Fruit fly (Drosophila melanogaster): ENCODE data around the gene chinmo.

The chinmo gene

DNA sequence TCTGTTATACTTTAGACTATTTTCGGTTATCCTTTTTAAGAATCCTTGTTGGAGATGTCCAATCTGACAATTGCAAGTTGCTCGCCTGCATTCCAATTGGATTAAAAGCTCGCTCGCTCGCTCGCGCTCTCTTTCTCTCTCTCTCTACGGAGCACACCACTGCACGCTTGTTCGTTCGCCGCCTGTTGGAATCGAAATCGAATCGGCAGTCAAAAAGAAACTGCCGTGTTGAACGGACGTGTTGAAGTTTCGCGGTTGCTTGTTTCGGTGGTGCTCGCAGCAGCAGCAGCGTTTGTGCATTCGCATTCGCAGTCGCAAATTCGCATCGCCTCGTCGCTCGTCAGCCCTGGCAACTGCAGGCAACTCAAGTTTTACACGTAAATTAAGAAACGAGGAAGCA is at the start of gene chinmo (continued):
- TF ChIP-seq knrl (GFP tag; IDR thresholded peaks at IDR 0.05; ENCODE audit: partially characterized antibody) (no peak), Hmr (GFP tag; optimal IDR thresholded peaks at IDR 0.05) (peak; percentile 16), Rfx (GFP tag; IDR thresholded peaks at IDR 0.05) (peak; percentile 40; the same call in 1 of the 2 replicates), tna (GFP tag; IDR thresholded peaks at IDR 0.05; ENCODE audit: partially characterized antibody) (no peak), PHDP (tag; optimal IDR thresholded peaks at IDR 0.05) (no peak), CG7556 (GFP tag; optimal IDR thresholded peaks at IDR 0.05) (no peak), hbn (GFP tag; IDR thresholded peaks at IDR 0.05; ENCODE audit: partially characterized antibody) (no peak), CG17568 (GFP tag; optimal IDR thresholded peaks at IDR 0.05) (no peak), pum (GFP tag; optimal IDR thresholded peaks at IDR 0.05) (no peak), Med (GFP tag) (peak; percentile 90), Jarid2 (GFP tag; optimal IDR thresholded peaks at IDR 0.05) (peak; percentile 95), CG17385 (GFP tag; optimal IDR thresholded peaks at IDR 0.05) (peak; percentile 50), CG13424 (tag; optimal IDR thresholded peaks at IDR 0.05) (no peak), Usf (GFP tag; optimal IDR thresholded peaks at IDR 0.05) (no peak), pb (GFP tag; optimal IDR thresholded peaks at IDR 0.05) (no peak), CG10274 (GFP tag; optimal IDR thresholded peaks at IDR 0.05) (no peak), corto (GFP tag; optimal IDR thresholded peaks at IDR 0.05) (no peak), CG1602 (GFP tag; optimal IDR thresholded peaks at IDR 0.05) (no peak), CG14667 (GFP tag; IDR thresholded peaks at IDR 0.05) (no peak), Oaz (GFP tag; IDR thresholded peaks at IDR 0.05) (no peak), repo (GFP tag; optimal IDR thresholded peaks at IDR 0.05) (no peak), CG10654 (GFP tag; optimal IDR thresholded peaks at IDR 0.05) (no peak), dmrt11E (tag; optimal IDR thresholded peaks at IDR 0.05) (no peak), CG10431 (GFP tag; optimal IDR thresholded peaks at IDR 0.05) (no peak), CG6683 (GFP tag; optimal IDR thresholded peaks at IDR 0.05) (no peak), Hr3 (GFP tag; optimal IDR thresholded peaks at IDR 0.05) (no peak), NC2β (GFP tag; optimal IDR thresholded peaks at IDR 0.05) (no peak), CG8290 (GFP tag; optimal IDR thresholded peaks at IDR 0.05) (no peak), CG8290 (tag; optimal IDR thresholded peaks at IDR 0.05) (peak in 1 of 2 experiments; percentile 67), CG12155 (GFP tag; optimal IDR thresholded peaks at IDR 0.05) (no peak), CG8359 (GFP tag; optimal IDR thresholded peaks at IDR 0.05; ENCODE audit: borderline replicate concordance) (no peak), sc (optimal IDR thresholded peaks at IDR 0.05) (no peak), sc (GFP tag; optimal IDR thresholded peaks at IDR 0.05) (no peak), tin (GFP tag; optimal IDR thresholded peaks at IDR 0.05) (no peak), ac (GFP tag; optimal IDR thresholded peaks at IDR 0.05) (no peak), Max (GFP tag; optimal IDR thresholded peaks at IDR 0.05) (no peak), unc-4 (GFP tag; IDR thresholded peaks at IDR 0.05; ENCODE audit: partially characterized antibody) (0 out of 2 replicates have a peak, but pooled peaks have one; percentile 31), CG31441 (GFP tag; IDR thresholded peaks at IDR 0.05) (no peak), Hr78 (GFP tag; optimal IDR thresholded peaks at IDR 0.05) (no peak), Dip2 (GFP tag; IDR thresholded peaks at IDR 0.05) (no peak), onecut (GFP tag; IDR thresholded peaks at IDR 0.05) (peak; percentile 23; the same call in 1 of the 2 replicates), lov (optimal IDR thresholded peaks at IDR 0.05) (no peak), lov (GFP tag; IDR thresholded peaks at IDR 0.05) (no peak), HLH54F (GFP tag; optimal IDR thresholded peaks at IDR 0.05) (no peak), mam (GFP tag; optimal IDR thresholded peaks at IDR 0.05) (no peak), Awh (GFP tag; IDR thresholded peaks at IDR 0.05) (peak; percentile 60; the same call in 1 of the 2 replicates), CG7987 (GFP tag; optimal IDR thresholded peaks at IDR 0.05) (no peak), fd96Cb (tag; optimal IDR thresholded peaks at IDR 0.05) (no peak), lmd (GFP tag; IDR thresholded peaks at IDR 0.05) (0 out of 2 replicates have a peak, but pooled peaks have one; percentile 13), CG10147 (GFP tag; optimal IDR thresholded peaks at IDR 0.05) (peak; percentile 17), Optix (GFP tag; IDR thresholded peaks at IDR 0.05) (no peak), ttk (GFP tag; IDR thresholded peaks at IDR 0.05) (no peak)
